Worm (Caenorhabditis elegans) whole organism, L4 larva: ENCODE measurements around the gene R10E4.3.

Experiments used
- F10B5.3 ChIP-seq: sonication (generic microtip); optimal IDR thresholded peaks from 2 replicates; lab custom pipeline; 2016; ENCODE audit warnings: mild to moderate bottlenecking, missing genetic modification characterization, missing compliant biosample characterization
- Y5F2A.4 ChIP-seq: fragments of 200-800 bp; sonication (Bioruptor generic); optimal IDR thresholded peaks from 2 replicates; lab custom pipeline; 2018; ENCODE audit warnings: mild to moderate bottlenecking, missing genetic modification characterization, missing compliant biosample characterization
- ZK546.5 ChIP-seq, 2 experiments: sonication (generic microtip); optimal IDR thresholded peaks; 2 replicates each; lab custom pipeline; 2017; ENCODE audit warnings: missing biosample characterization in 2 of 2, missing genetic modification characterization in 2 of 2
- aha-1 ChIP-seq: fragments of 150-350 bp; peaks from one replicate; lab custom pipeline; 2014; ENCODE audit warnings: missing biosample characterization, missing genetic modification characterization
- aly-2 ChIP-seq: sonication (generic microtip); optimal IDR thresholded peaks from 2 replicates; lab custom pipeline; 2018; ENCODE audit warnings: missing biosample characterization, missing genetic modification characterization
- ama-1 ChIP-seq: fragments of 150-350 bp; optimal IDR thresholded peaks from 2 replicates; lab custom pipeline; 2014; ENCODE audit warnings: inconsistent platforms, mixed read lengths
- arid-1 ChIP-seq: fragments of 200-800 bp; sonication (Bioruptor generic); conservative IDR thresholded peaks from 2 replicates; pipeline ENCODE4 v1.3.6; 2022; ENCODE audit warnings: missing genetic modification reagents, missing genetic modification characterization, missing compliant biosample characterization
- ceh-20 ChIP-seq: fragments of 200-800 bp; sonication (Bioruptor generic); IDR thresholded peaks from 2 replicates; pipeline ENCODE4 v1.3.6; 2022; ENCODE audit warnings: missing genetic modification reagents, missing genetic modification characterization, missing compliant biosample characterization
- ces-1 ChIP-seq: fragments of 150-350 bp; sonication (generic microtip); optimal IDR thresholded peaks from 4 replicates; lab custom pipeline; 2014; ENCODE audit warnings: missing biosample characterization, missing genetic modification reagents, missing genetic modification characterization
- cey-2 ChIP-seq: sonication (generic microtip); optimal IDR thresholded peaks from 3 replicates; lab custom pipeline; 2017; ENCODE audit warnings: missing genetic modification characterization, mild to moderate bottlenecking, missing compliant biosample characterization, antibody characterized with exemption, borderline replicate concordance; ENCODE audit not compliant: insufficient read depth
- daf-8 ChIP-seq: fragments of 200-800 bp; sonication (Bioruptor generic); IDR thresholded peaks from 2 replicates; pipeline ENCODE4 v1.3.6; 2022; ENCODE audit warnings: missing genetic modification characterization, missing compliant biosample characterization
- dmd-6 ChIP-seq: fragments of 200-800 bp; sonication (Bioruptor generic); IDR thresholded peaks from 2 replicates; pipeline ENCODE4 v1.3.6; 2022; ENCODE audit warnings: missing genetic modification reagents, missing genetic modification characterization, missing compliant biosample characterization
- dmd-8 ChIP-seq: fragments of 200-800 bp; sonication (Bioruptor generic); IDR thresholded peaks from 2 replicates; pipeline ENCODE4 v1.3.6; 2022; ENCODE audit warnings: missing genetic modification characterization, missing compliant biosample characterization
- duxl-1 ChIP-seq: sonication (generic microtip); optimal IDR thresholded peaks from 2 replicates; lab custom pipeline; 2016; ENCODE audit warnings: mild to moderate bottlenecking, missing genetic modification characterization, moderate library complexity, missing compliant biosample characterization; ENCODE audit not compliant: poor library complexity
- dve-1 ChIP-seq: sonication (generic microtip); optimal IDR thresholded peaks from 2 replicates; lab custom pipeline; 2017; ENCODE audit warnings: antibody characterized with exemption, mild to moderate bottlenecking, missing genetic modification characterization, missing compliant biosample characterization; ENCODE audit not compliant: insufficient read depth
- egl-27 ChIP-seq: sonication (generic microtip); optimal IDR thresholded peaks from 3 replicates; lab custom pipeline; 2017; ENCODE audit warnings: missing biosample characterization, missing genetic modification reagents, missing genetic modification characterization
- egl-43 ChIP-seq: fragments of 200-800 bp; sonication (Bioruptor generic); IDR thresholded peaks from 2 replicates; pipeline ENCODE4 v1.3.6; 2022; ENCODE audit warnings: missing genetic modification reagents, missing genetic modification characterization, missing compliant biosample characterization
- gei-8 ChIP-seq: fragments of 200-800 bp; sonication (Bioruptor generic); optimal IDR thresholded peaks from 2 replicates; lab custom pipeline; 2018; ENCODE audit warnings: mild to moderate bottlenecking, missing genetic modification characterization, missing compliant biosample characterization
- hlh-11 ChIP-seq: fragments of 200-800 bp; sonication (Bioruptor generic); optimal IDR thresholded peaks from 2 replicates; lab custom pipeline; 2018; ENCODE audit warnings: mild to moderate bottlenecking, missing genetic modification characterization, missing compliant biosample characterization
- hlh-30 ChIP-seq: sonication (generic microtip); optimal IDR thresholded peaks from 2 replicates; lab custom pipeline; 2017; ENCODE audit warnings: antibody characterized with exemption, mild to moderate bottlenecking, missing genetic modification characterization, missing compliant biosample characterization; ENCODE audit not compliant: insufficient read depth
- jun-1 ChIP-seq: fragments of 150-350 bp; optimal IDR thresholded peaks from 2 replicates; lab custom pipeline; 2014; ENCODE audit warnings: missing biosample characterization, missing genetic modification reagents, missing genetic modification characterization
- lin-29 ChIP-seq: fragments of 200-800 bp; sonication (Bioruptor generic); IDR thresholded peaks from 2 replicates; pipeline ENCODE4 v1.3.6; 2022; ENCODE audit warnings: missing genetic modification reagents, missing genetic modification characterization, missing compliant biosample characterization
- lin-38 ChIP-seq: fragments of 200-800 bp; sonication (Bioruptor generic); IDR thresholded peaks from 2 replicates; pipeline ENCODE4 v1.3.6; 2022; ENCODE audit warnings: missing genetic modification reagents, missing genetic modification characterization, missing compliant biosample characterization
- lsy-2 ChIP-seq, 2 experiments: fragments of 150-350 bp in 1 of 2; sonication (generic microtip) in 1 of 2; optimal IDR thresholded peaks; 2 replicates each; lab custom pipeline; 2014 to 2017; ENCODE audit warnings: missing biosample characterization in 2 of 2, missing genetic modification characterization in 2 of 2
- madf-9 ChIP-seq: fragments of 200-800 bp; sonication (Bioruptor generic); conservative IDR thresholded peaks from 2 replicates; pipeline ENCODE4 v1.3.6; 2022; ENCODE audit warnings: missing genetic modification reagents, missing genetic modification characterization, missing compliant biosample characterization
- mdt-29 ChIP-seq: fragments of 200-800 bp; sonication (Bioruptor generic); IDR thresholded peaks from 2 replicates; pipeline ENCODE4 v1.3.6; 2022; ENCODE audit warnings: missing genetic modification reagents, missing genetic modification characterization, missing compliant biosample characterization
- mes-2 ChIP-seq: sonication (generic microtip); optimal IDR thresholded peaks from 2 replicates; lab custom pipeline; 2016; ENCODE audit warnings: missing genotype, mild to moderate bottlenecking, missing genetic modification characterization, missing compliant biosample characterization; ENCODE audit not compliant: poor library complexity, severe bottlenecking
- nhr-102 ChIP-seq: sonication (generic microtip); optimal IDR thresholded peaks from 2 replicates; lab custom pipeline; 2016; ENCODE audit warnings: mild to moderate bottlenecking, missing genetic modification characterization, moderate library complexity, missing compliant biosample characterization
- nhr-111 ChIP-seq: fragments of 200-800 bp; sonication (Bioruptor generic); optimal IDR thresholded peaks from 2 replicates; lab custom pipeline; 2018; ENCODE audit warnings: mild to moderate bottlenecking, missing genetic modification characterization, missing compliant biosample characterization
- nhr-25 ChIP-seq: sonication (generic microtip); optimal IDR thresholded peaks from 2 replicates; lab custom pipeline; 2017; ENCODE audit warnings: missing genetic modification characterization, mild to moderate bottlenecking, missing compliant biosample characterization, antibody characterized with exemption, moderate library complexity, borderline replicate concordance; ENCODE audit not compliant: insufficient read depth
- nhr-28 ChIP-seq: fragments of 150-350 bp; optimal IDR thresholded peaks from 2 replicates; lab custom pipeline; 2014; ENCODE audit warnings: missing biosample characterization, missing genetic modification characterization
- nhr-6 ChIP-seq: fragments of 150-350 bp; optimal IDR thresholded peaks from 2 replicates; lab custom pipeline; 2014; ENCODE audit warnings: missing biosample characterization, missing genetic modification characterization
- nhr-77 ChIP-seq: fragments of 150-350 bp; optimal IDR thresholded peaks from 2 replicates; lab custom pipeline; 2014; ENCODE audit warnings: missing biosample characterization, missing genetic modification characterization
- pqm-1 ChIP-seq: sonication (generic microtip); optimal IDR thresholded peaks from 2 replicates; lab custom pipeline; 2017; ENCODE audit warnings: missing biosample characterization, missing genetic modification characterization
- sdz-12 ChIP-seq: fragments of 200-800 bp; sonication (Bioruptor generic); optimal IDR thresholded peaks from 2 replicates; lab custom pipeline; 2018; ENCODE audit warnings: mild to moderate bottlenecking, missing genetic modification characterization, missing compliant biosample characterization
- set-16 ChIP-seq: fragments of 200-800 bp; sonication (Bioruptor generic); IDR thresholded peaks from 2 replicates; pipeline ENCODE4 v1.3.6; 2022; ENCODE audit warnings: missing genetic modification reagents, missing genetic modification characterization, missing compliant biosample characterization
- skn-1 ChIP-seq: fragments of 150-350 bp; optimal IDR thresholded peaks from 2 replicates; lab custom pipeline; 2014; ENCODE audit warnings: missing biosample characterization, missing genetic modification characterization
- spr-1 ChIP-seq: sonication (generic microtip); optimal IDR thresholded peaks from 2 replicates; lab custom pipeline; 2016; ENCODE audit warnings: mild to moderate bottlenecking, missing genetic modification characterization, missing compliant biosample characterization
- tag-97 ChIP-seq: fragments of 200-800 bp; sonication (Bioruptor generic); IDR thresholded peaks from 2 replicates; pipeline ENCODE4 v1.3.6; 2022; ENCODE audit warnings: missing genetic modification characterization, missing compliant biosample characterization
- unc-39 ChIP-seq: sonication (generic microtip); optimal IDR thresholded peaks from 2 replicates; lab custom pipeline; 2017; ENCODE audit warnings: missing biosample characterization, missing genetic modification characterization
- unc-62 ChIP-seq, 3 experiments: fragments of 150-350 bp in 1 of 3; sonication (generic microtip); optimal IDR thresholded peaks in 2 of 3; peaks in 1 of 3; 1 replicate in 1 of 3; 2 replicates in 2 of 3; lab custom pipeline; 2014 to 2017; ENCODE audit warnings: missing biosample characterization in 3 of 3, missing genetic modification characterization in 3 of 3, missing genetic modification reagents in 3 of 3, missing genotype in 1 of 3
- vab-7 ChIP-seq: fragments of 200-800 bp; sonication (Bioruptor generic); IDR thresholded peaks from 2 replicates; pipeline ENCODE4 v1.3.6; 2022; ENCODE audit warnings: missing genetic modification reagents, missing genetic modification characterization, missing compliant biosample characterization
- zag-1 ChIP-seq: fragments of 150-350 bp; optimal IDR thresholded peaks from 2 replicates; lab custom pipeline; 2014; ENCODE audit warnings: missing biosample characterization, missing genetic modification characterization

The R10E4.3 gene

DNA sequence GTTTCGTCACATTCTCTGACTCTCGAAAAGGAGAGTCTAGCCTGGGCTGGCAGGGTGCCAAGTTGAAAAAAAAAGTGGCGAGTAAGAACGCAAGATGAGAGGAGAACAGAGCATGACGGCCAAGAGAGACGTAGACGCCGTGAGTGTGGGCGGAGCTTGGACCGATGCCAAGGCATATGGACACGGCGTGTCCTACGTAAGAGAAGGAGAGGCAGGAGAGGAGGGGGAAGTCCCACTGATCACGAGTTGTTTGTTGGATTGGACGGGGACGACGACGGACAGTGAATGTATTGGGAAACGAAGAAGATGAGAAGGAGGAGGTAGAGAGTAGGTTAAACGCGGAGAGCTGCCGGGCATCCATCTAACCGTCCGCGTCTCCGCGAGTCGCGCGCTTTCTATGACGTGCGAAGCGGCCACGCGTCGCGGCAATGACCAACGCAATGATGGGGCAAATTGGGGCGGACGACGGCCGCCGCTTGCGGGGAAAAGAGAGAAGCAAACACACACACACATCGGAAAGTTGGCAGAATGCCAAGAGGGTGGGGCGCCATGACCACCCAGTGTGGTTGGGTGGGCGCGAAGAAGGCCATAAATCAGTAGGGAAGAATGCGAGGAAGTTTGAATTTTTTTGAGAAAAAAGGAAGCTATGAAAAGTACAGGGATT lies 5.2 kb downstream of the R10E4.3 start (continued):
- TF ChIP-seq ama-1 (lab: Kevin White, UChicago) (no peak), arid-1 (GFP tag; lab: Robert Waterston, UW) (peak; percentile 87), lin-29 (GFP tag; lab: Robert Waterston, UW) (peak; percentile 91), zag-1 (peak; percentile 91), unc-39 (tag; lab: Kevin White, UChicago) (no peak), tag-97 (GFP tag; lab: Robert Waterston, UW) (0 out of 2 replicates have a peak, but pooled peaks have one; percentile 10), duxl-1 (tag; lab: Kevin White, UChicago) (peak; percentile 81), daf-8 (no peak), cey-2 (tag; lab: Kevin White, UChicago) (peak; percentile 82), lin-38 (GFP tag; lab: Robert Waterston, UW) (peak; percentile 85), Y5F2A.4 (GFP tag; lab: Kevin White, UChicago) (peak; percentile 72), dmd-6 (GFP tag; lab: Robert Waterston, UW) (peak; percentile 100), unc-62 (GFP tag; optimal IDR thresholded peaks at IDR 0.05 in 1 of 2; lab: Kevin White, UChicago) (peak in 1 of 2 experiments; percentile 100), unc-62 (tag; optimal IDR thresholded peaks at IDR 0.05; lab: Kevin White, UChicago) (peak; percentile 72), ceh-20 (GFP tag; lab: Robert Waterston, UW) (peak; percentile 98), ces-1 (GFP tag; lab: Kevin White, UChicago) (peak; percentile 14), jun-1 (tag; lab: Kevin White, UChicago) (peak; percentile 90), nhr-28 (tag; lab: Kevin White, UChicago) (peak; percentile 93), nhr-111 (peak; percentile 40), pqm-1 (tag; lab: Kevin White, UChicago) (no peak), aly-2 (tag; lab: Kevin White, UChicago) (no peak), hlh-30 (tag; lab: Kevin White, UChicago) (peak; percentile 98), ZK546.5 (tag; optimal IDR thresholded peaks at IDR 0.05; lab: Kevin White, UChicago) (peak in 1 of 2 experiments; percentile 52), madf-9 (GFP tag; lab: Robert Waterston, UW) (peak; percentile 99), skn-1 (tag; lab: Kevin White, UChicago) (no peak), gei-8 (GFP tag; lab: Kevin White, UChicago) (peak; percentile 100), nhr-77 (tag; lab: Kevin White, UChicago) (peak; percentile 90), egl-27 (tag; lab: Kevin White, UChicago) (no peak)

DNA sequence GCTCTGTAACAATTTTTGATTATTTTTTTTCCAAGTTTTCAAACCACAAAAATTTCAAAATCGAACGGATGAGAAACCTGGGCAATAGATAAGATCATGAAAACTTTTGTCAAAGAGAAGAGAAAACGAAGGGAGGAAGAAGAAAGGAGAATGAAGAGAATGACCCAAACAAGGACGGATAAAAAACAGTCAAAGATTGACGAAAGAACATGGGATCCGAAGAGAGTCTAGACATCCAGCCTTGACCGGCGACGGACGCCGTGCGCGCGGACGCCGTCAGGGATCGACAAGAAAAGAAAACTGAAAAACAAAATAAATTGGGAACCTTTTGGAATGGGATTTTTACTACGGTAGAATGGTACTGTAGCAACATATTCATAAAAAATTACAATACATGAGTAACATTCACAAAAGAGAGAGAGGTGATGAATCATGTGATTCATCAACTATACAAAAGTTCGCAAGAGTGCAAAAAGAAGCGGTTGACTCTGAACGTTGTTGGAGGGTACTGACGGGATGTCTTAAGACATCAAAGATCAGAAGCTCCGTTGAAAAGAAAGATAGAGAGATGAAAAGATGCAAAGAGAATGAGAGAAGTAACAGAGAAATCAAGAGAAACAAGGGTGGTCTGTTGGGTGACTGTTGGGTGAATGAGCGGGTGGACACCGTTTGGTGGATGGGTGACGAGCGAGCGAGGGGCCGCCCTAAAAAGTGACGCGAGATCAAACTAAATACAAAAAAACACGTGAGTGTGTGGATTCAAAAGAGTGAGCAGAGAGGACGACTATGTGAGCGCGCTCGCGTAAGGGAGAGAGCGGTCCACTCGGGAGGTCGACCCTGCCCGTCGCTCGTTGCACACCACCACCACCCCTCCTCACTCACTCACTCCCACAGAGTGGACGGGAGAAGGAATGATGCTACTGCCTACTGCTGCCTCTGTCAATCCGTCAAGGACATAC lies 6.8 kb downstream of the R10E4.3 start, which contains the start of gene sup-26:
Gene sup-26 (minus strand): TSS at position 10 of the 959 bp plus-strand sequence.
- TF ChIP-seq mdt-29: no peak
- peak; percentile 5 for TF ChIP-seq dve-1 (tag; lab: Kevin White, UChicago)
- peak; percentile 90 for TF ChIP-seq nhr-6 (tag; lab: Kevin White, UChicago)
- peak; percentile 20 for TF ChIP-seq sdz-12
- peak in 1 of 2 experiments; percentile 61 for TF ChIP-seq lsy-2 (tag; optimal IDR thresholded peaks at IDR 0.05; lab: Kevin White, UChicago)
- peak; percentile 87 for TF ChIP-seq set-16 (GFP tag; lab: Robert Waterston, UW)
- peak; percentile 11 for TF ChIP-seq nhr-28 (tag; lab: Kevin White, UChicago)
- TF ChIP-seq vab-7 (GFP tag; lab: Robert Waterston, UW): no peak
- TF ChIP-seq nhr-102: no peak
- TF ChIP-seq unc-62 (GFP tag; optimal IDR thresholded peaks at IDR 0.05 in 1 of 2; lab: Kevin White, UChicago): peak in 1 of 2 experiments; percentile 57
- no peak for TF ChIP-seq unc-62 (tag; optimal IDR thresholded peaks at IDR 0.05; lab: Kevin White, UChicago)
- TF ChIP-seq F10B5.3: peak; percentile 29
- TF ChIP-seq aha-1: peak; percentile 90
- TF ChIP-seq nhr-111: no peak
- no peak for TF ChIP-seq duxl-1 (tag; lab: Kevin White, UChicago)
- no peak for TF ChIP-seq egl-43
- peak; percentile 41 for TF ChIP-seq hlh-11 (tag; lab: Kevin White, UChicago)
- no peak for TF ChIP-seq spr-1 (tag; lab: Kevin White, UChicago)
- peak; percentile 15 for TF ChIP-seq nhr-25 (tag; lab: Kevin White, UChicago)
- no peak for TF ChIP-seq dmd-8 (GFP tag; lab: Robert Waterston, UW)
- no peak for TF ChIP-seq mes-2 (tag; lab: Kevin White, UChicago)
